Worm (Caenorhabditis elegans): ENCODE results near the gene sel-2.

DNA sequence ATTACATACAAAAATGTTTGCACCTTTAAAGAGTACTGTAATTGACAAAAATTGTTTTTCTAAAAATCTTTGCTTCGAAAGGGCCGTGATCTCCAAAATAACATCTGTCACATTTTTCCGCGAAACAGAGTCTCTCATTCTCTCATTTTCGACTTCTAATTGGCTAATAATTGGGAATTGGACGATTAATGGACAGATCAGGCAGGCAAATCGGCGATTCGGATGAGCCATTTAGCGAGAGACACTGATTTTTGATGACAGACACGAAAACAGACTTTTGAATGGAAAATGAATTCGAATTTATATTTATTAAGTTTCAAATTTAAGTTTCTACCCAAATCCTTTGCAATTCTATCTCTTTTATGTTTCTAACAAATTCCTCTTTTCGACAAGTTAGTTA lies 8.3 kb downstream of the sel-2 start:
- no peak for TF ChIP-seq ztf-29 (GFP tag; IDR thresholded peaks at IDR 0.05)
- TF ChIP-seq flt-1 (GFP tag; IDR thresholded peaks at IDR 0.05), result no peak
- TF ChIP-seq tab-1 (GFP tag; IDR thresholded peaks at IDR 0.05), result no peak
- TF ChIP-seq cog-1 (tag; optimal IDR thresholded peaks at IDR 0.05), result no peak
- TF ChIP-seq med-1 (GFP tag; optimal IDR thresholded peaks at IDR 0.05; ENCODE audit: insufficient read depth), result no peak
- TF ChIP-seq ref-1 (GFP tag; conservative IDR thresholded peaks at IDR 0.05), result no peak
- TF ChIP-seq T22C8.4 (GFP tag; IDR thresholded peaks at IDR 0.05), result no peak

Measured in whole organism, midembryonic.